Worm (Caenorhabditis elegans) whole organism, dauer: Measurements from ENCODE around the gene T20D4.19.
"Not testable (repeated sequence)": the region's sequence is repeated elsewhere in the genome, so short reads cannot be mapped to it uniquely, and the experiment has no call there.

Experiments used
- unc-62 ChIP-seq: sonication (generic microtip); optimal IDR thresholded peaks from 2 replicates; lab custom pipeline; 2017; ENCODE audit warnings: missing biosample characterization, missing genetic modification reagents, missing genetic modification characterization

T20D4.19 gene

DNA sequence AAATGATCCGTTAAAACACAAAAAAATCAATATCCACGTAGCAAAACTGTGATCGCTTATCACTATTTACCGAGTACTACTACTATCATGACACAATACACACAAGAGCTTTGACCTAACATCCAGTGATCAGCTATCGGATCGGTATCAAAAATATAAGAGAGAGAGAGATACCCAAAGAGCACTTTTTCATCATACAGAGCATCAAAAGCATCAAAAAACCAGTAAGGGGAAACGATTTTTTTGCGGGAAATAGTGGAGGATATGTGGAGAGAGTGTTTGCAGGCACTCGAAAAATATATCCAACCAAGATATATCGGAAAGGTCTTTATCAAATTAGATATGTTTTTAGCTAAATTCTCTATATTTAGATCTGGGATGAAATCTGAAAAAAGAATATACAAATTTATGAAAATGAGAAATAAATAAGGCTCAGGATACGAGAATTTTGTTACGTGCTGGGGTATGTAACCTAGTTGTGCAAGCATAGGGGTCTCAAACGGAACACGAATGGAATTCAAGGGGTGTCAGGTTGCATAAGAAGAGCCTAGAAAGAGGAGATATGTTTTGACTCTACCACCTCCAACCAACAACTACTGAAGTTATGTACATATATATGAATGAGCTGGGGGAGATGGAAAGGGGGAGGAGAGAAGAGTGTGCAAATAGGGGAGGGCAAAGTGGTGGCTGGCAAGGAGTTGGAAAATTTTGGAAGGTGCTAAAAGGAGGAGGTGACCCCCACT lies 13.8 kb upstream of the T20D4.19 start:
- TF ChIP-seq unc-62 = no peak

DNA sequence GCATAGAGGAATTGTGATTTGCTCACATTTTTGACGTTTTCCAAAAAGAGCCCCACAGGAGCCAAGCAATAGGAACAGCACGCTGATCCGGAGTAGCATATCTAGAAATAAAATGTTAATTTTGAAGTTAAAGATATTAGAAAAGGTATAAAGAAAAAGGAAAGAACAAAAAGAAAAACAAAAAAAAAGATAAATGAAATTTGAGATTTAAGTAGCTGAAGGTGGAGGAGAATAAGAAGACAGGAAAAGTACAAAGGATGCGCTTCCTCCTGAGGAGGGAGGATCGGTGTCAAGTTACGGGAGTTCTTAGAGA lies 13.3 kb upstream of the T20D4.19 start, which contains the start of gene cfz-2:
Gene cfz-2, minus strand, starts transcription at position 101 of the 313 bp plus-strand sequence.
- TF ChIP-seq unc-62 = no peak

DNA sequence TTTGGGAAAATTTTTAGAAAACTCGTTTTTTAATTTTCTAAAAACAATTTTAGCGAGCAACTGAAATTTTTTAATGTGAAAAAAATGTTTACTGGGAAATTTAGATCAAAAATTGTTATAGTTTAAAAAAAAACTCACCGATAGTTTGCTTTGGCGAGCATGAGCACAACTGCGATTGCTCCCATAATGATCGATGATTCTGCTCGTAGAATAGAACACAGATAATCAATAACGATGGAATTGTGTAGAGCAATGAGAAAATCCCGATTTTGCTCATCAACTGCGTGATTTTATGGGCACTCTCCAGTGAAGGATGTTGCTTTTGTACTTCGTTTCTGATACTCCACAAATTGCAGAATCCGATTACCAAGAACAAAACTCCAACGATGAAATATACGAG lies 11.2 kb upstream of the T20D4.19 start:
- no peak for TF ChIP-seq unc-62

DNA sequence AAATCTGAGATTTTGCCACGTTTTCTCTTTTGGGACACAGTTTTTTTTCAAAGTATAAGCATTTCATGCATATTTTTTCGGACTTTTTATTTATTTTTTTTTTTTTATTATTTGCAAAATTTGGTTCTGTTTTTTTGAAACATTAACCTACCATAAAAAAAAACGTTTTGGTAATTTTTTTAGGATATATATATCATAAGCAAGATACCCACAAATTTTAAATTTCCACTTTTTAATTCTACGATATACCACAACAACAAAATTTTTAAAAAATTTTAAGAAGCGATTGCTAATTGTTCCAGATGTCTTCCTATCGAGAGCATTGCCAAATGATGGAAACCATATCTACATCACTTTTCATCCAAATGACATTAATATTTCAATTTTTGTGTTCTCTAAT lies 2.7 kb downstream of the T20D4.19 start, which contains the start of gene srab-20:
Gene srab-20, plus strand, starts transcription at position 301 of the 400 bp plus-strand sequence.
- TF ChIP-seq unc-62 = no peak

DNA sequence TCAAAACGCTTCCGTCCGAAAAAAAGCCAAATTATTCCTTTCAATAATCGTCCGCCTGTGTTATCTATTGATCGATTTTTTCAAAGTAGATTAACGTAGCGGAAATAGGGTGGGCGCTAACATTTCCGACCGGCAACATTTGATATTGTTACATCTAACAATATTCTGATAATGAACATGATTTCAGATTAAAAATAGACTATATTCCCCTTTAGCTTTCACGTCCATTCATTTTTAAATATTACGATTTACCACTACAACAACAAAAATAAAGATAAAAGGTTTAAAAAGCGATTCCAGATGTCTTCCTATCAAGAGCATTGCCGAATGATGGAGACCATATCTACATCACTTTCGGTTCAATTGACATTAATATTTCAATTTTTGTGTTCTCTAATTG lies 5.4 kb downstream of the T20D4.19 start, which contains the start of gene srab-22:
Gene srab-22, plus strand, starts transcription at position 301 of the 400 bp plus-strand sequence.
- no peak for TF ChIP-seq unc-62

DNA sequence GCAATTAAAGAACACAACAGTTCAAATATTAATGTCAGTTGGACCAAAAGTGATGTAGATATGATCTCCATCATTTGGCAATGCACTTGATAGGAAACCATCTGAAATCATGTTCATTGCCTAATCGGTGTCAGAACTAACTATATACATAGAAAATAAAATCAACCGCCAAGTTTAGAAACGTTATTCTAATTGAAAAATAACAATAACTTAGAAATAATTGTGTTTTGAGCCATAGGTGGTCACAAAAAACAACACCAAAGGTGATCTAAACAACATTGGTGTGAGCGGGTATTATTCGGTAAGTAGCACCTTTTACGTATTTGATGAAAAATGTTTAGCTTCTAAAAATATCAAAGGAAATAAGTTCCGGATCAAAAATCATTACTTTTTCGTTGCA lies 7.1 kb downstream of the T20D4.19 start, which contains the start of gene srab-21:
Gene srab-21, minus strand, starts transcription at position 101 of the 400 bp plus-strand sequence.
- TF ChIP-seq unc-62 = no peak

DNA sequence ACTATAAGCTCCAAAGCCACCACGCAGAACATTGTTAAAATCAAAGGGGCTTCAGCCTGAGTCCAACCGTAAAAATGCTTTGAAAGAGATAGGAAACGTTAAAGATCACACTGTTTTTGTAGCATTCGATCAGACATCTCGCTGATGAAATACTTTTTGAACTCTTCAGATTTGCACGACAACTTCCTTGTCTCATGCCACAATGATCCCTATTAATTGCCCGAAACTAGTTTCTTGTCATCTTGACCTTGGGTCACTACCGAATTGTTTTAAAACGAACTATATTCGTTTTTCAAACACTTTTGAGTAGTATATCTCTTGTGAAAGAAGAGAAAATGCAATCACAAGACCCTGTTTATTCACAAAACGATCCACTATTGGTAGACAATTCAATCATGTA lies 13.5 kb downstream of the T20D4.19 start, which contains the start of gene T20D4.3:
Gene T20D4.3, plus strand, starts transcription at position 301 of the 400 bp plus-strand sequence.
- TF ChIP-seq unc-62 = no peak

DNA sequence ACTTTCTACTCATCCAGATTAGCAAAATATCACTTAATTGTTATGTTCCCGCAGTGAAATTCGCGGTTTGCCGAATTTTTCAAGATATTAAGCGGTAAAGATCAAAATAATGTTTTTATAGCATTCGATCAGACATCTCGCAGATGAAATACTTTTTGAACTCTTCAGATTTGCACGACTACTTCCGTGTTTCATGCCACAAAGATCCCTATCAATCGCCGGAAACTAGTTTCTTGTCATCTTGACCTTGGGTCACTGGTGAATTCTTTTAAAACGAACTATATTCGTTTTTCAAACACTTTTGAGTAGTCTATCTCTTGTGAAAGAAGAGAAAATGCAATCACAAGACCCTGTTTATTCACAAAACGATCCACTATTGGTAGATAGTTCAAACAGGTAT lies 18.4 kb downstream of the T20D4.19 start, which contains the start of gene txt-11:
Gene txt-11, plus strand, starts transcription at position 301 of the 400 bp plus-strand sequence.
- TF ChIP-seq unc-62 = no peak

DNA sequence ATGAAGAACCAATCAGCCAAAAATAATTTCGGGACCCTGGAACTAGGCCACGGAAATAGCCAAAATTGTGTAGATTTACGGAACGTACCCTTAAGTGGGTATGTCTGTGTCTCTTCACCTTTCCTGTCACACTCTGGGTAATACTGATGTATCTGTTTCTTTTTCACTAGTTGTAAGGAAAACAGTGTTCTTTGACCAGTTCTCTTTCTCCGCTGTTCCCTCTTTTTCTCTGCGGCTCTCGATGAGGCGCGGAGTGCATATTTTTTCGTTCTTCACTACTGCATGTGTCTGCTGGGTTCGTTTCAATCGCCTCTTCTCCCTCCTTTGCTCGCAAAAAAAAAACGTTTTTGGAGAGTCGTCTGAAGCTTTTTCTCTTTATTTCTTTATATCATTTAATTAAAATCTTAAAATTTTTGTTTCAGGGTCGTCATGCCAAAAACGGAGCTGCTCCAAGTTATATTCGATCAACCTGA lies 21.3 kb downstream of the T20D4.19 start, which contains the start of gene arrd-22:
Gene arrd-22, plus strand, starts transcription at position 423 of the 473 bp plus-strand sequence.
- TF ChIP-seq unc-62 = no peak

DNA sequence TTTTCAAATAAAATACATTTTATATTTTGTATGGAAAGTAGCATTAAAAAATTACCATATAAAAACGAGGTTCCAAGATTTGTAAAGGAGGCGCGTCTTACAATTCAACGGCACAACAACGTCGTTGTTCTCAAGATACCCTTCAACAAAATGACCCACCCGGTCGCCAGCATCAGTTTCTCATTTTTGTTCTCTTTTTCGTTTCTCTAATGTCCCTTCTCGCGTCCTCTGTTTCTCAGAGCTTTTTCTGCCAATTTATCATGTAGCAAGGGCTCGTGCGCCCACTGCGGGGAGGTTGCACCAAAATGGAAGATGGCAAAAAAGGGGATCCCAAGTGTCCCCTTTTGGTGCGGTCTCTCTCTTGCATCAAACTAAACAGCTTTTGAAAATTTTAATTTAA lies 21.9 kb downstream of the T20D4.19 start:
- TF ChIP-seq unc-62 = no peak

DNA sequence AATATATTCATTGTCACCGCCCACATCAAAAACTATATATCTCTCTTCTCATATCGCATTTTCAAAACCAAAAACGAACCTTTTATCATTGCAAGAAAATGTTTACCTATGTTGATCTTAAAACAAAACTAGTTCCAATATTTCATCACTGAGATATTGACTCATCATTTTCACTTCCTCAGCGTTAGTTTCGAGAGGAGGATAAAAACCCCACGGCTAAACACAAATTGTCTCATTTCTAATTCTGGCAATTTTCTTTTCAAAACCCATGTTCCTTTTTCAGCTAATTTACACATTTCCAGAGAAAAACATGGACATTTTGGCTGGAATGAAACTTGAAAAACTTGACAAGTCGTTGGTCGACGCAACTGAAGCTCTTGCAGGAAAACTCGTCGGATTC lies 22.8 kb downstream of the T20D4.19 start, which contains the start of gene T20D4.7:
Gene T20D4.7, plus strand, starts transcription at position 301 of the 400 bp plus-strand sequence.
- no peak for TF ChIP-seq unc-62

DNA sequence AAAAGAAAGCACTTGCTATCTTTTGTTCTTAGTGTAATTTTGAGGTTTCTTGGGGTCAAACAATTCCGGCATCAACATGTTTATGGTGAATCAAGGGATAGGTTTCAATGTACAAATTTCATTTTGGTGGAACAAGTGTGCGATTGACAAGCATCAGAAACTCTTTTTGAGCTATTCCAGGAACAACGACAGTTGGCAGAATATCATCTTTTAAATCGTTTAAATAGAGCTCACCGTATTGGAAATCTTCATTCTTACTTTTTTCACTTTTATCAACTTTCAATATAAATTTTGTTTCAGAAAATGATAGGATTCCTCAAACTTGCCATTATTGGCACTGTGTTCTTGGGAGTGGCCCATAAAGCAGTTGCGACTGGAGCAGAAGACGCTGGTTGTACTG lies 31.5 kb downstream of the T20D4.19 start, which contains the start of gene T20D4.10:
Gene T20D4.10, plus strand, starts transcription at position 301 of the 400 bp plus-strand sequence.
- not testable (repeated sequence) for TF ChIP-seq unc-62

DNA sequence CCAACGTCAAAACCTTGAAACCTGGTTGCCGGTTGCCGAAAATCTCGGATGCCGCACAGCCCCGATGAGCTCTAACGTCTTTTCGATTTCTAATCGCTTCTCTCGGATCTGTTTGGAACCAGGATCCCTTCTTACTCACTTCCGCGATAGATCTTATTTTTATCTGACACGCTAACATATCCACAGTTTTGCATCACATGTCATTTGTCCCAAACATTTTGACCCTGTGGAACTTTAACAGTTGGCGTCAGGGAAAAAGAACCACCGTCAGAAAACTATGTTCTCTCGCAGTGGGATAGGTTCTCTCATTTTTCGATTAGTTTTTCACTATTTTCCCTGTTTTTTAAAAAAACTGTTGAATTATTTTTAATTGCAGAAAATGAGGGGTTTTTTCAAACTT lies 33.1 kb downstream of the T20D4.19 start, which contains the start of gene T20D4.11:
Gene T20D4.11, plus strand, starts transcription at position 377 of the 400 bp plus-strand sequence.
- TF ChIP-seq unc-62 = no peak

DNA sequence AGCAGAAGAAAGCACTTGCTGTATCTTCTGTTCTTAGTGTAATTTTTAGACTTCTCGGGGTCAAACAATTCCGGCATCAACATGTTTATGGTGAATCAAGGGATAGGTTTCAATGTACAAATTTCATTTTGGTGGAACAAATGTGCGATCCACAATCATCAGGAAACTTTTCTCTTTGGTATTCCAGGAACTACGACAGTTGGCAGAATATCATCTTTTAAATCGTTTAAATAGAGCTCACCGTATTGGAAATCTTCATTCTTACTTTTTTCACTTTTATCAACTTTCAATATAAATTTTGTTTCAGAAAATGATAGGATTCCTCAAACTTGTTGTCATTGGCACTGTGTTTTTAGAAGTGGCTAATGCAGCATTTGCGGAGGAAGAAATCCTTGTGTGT lies 34.7 kb downstream of the T20D4.19 start, which contains the start of gene T20D4.12:
Gene T20D4.12, plus strand, starts transcription at position 301 of the 400 bp plus-strand sequence.
- TF ChIP-seq unc-62 = not testable (repeated sequence)

DNA sequence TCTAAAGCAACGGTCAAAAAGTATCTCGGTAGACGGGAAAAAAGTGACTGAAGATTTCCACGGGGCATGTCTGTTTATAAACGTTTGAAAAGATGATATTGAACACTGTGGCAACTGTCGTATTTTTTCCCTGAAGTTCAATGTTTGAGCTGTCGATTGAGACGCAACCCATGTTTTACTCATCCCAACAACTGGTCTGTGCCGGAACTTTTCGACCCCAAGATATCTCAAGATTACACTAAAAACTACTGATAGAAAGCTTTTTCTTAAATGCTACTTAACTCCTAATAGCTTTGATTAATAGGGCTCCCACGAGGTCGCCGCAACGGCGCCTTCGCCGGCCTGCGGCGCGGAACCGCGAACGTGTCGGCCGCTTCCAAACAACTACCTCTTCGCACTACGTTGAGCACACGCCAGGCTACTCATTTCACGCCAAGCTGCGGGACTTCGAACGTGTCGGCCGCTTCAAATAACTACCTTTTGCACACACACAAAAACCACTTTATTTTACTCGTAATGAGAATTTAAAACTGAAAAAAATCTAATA lies 36.7 kb downstream of the T20D4.19 start, which contains the start of gene T20D4.15:
Gene T20D4.15, minus strand, starts transcription at position 51 of the 547 bp plus-strand sequence.
- no peak for TF ChIP-seq unc-62

DNA sequence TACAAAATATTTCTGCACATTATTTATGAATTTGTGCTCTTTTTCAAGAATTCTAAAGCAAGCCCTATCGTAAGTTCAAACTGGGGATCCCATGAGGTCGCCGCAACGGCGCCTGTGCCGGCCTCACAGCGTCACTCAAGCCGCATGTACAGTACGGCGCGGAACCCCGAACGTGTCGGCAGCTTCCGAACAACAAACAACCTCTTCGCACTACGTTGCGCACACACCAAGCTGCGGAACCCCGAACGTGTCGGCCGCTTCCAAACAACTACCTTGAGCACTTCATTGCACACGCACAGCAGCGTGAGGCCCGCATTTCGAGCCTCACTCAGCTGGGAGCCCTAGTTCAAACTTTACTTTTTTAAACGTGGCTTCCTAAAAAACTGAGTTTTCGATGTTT lies 37.4 kb downstream of the T20D4.19 start:
- no peak for TF ChIP-seq unc-62

DNA sequence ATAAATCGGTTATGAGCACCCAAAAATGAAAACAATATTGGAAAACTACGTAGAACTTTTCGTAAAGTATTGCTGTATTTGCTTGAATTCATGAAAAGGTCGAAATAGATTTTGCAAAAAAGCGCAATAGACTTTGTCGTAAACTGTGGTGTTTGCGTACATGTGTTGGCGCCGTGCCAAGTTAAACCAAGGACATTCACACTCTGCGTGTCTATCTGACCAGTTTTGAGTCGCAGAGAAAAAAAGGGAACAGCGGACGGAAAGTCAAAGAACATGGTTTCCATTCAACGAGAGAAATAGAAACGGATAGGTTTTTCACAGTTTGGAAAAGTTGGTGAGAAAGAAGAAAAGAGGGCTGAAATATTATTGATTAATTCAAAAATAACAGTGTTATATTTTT lies 40.4 kb downstream of the T20D4.19 start:
- TF ChIP-seq unc-62 = no peak
